Worm (Caenorhabditis elegans): ENCODE measurements around the gene ndx-6.

Gene ndx-6

ce11 chrII:5389831-5390323 is at the start of gene ndx-6:
Gene ndx-6, minus strand, starts transcription at chrII:5389881.
- TF ChIP-seq hmbx-1 (tag; optimal IDR thresholded peaks at IDR 0.05) = peak; percentile 7
- no peak for TF ChIP-seq B0310.2 (tag; optimal IDR thresholded peaks at IDR 0.05)
- no peak for TF ChIP-seq hmg-4 (GFP tag; optimal IDR thresholded peaks at IDR 0.05)
- no peak for TF ChIP-seq flt-1 (GFP tag; IDR thresholded peaks at IDR 0.05)
- TF ChIP-seq ceh-36 (tag; optimal IDR thresholded peaks at IDR 0.05) = peak; percentile 30
- TF ChIP-seq scrt-1 (GFP tag; IDR thresholded peaks at IDR 0.05) = no peak
- TF ChIP-seq F13C5.2 (tag; optimal IDR thresholded peaks at IDR 0.05) = peak; percentile 56
- TF ChIP-seq sea-1 (GFP tag; conservative IDR thresholded peaks at IDR 0.05) = no peak
- TF ChIP-seq aly-1 (tag; optimal IDR thresholded peaks at IDR 0.05) = no peak
- TF ChIP-seq ets-7 (tag; optimal IDR thresholded peaks at IDR 0.05) = peak; percentile 20
- no peak for TF ChIP-seq hnd-1 (tag; optimal IDR thresholded peaks at IDR 0.05)
- TF ChIP-seq tbx-37 (GFP tag; conservative IDR thresholded peaks at IDR 0.05) = peak; percentile 45; the same call in 1 of the 2 replicates
- TF ChIP-seq pes-1 (GFP tag; IDR thresholded peaks at IDR 0.05) = peak; percentile 66
- TF ChIP-seq ama-1 (optimal IDR thresholded peaks at IDR 0.05) = no peak
- TF ChIP-seq tbx-11 (GFP tag; IDR thresholded peaks at IDR 0.05) = no peak
- no peak for TF ChIP-seq ceh-13 (GFP tag; optimal IDR thresholded peaks at IDR 0.05)

- TF ChIP-seq scrt-1 (GFP tag; IDR thresholded peaks at IDR 0.05) = no peak
- no peak for TF ChIP-seq tra-4 (tag; optimal IDR thresholded peaks at IDR 0.05)
- TF ChIP-seq ama-1 (optimal IDR thresholded peaks at IDR 0.05) = no peak
- TF ChIP-seq flt-1 (GFP tag; IDR thresholded peaks at IDR 0.05) = no peak
- no peak for TF ChIP-seq hmg-4 (GFP tag; optimal IDR thresholded peaks at IDR 0.05)
- no peak for TF ChIP-seq tbx-37 (GFP tag; conservative IDR thresholded peaks at IDR 0.05)
- no peak for TF ChIP-seq hmbx-1 (tag; optimal IDR thresholded peaks at IDR 0.05)
- no peak for TF ChIP-seq F13C5.2 (tag; optimal IDR thresholded peaks at IDR 0.05)
- TF ChIP-seq hnd-1 (tag; optimal IDR thresholded peaks at IDR 0.05) = no peak
- no peak for TF ChIP-seq B0310.2 (tag; optimal IDR thresholded peaks at IDR 0.05)
- TF ChIP-seq sea-1 (GFP tag; conservative IDR thresholded peaks at IDR 0.05) = no peak
- TF ChIP-seq aly-1 (tag; optimal IDR thresholded peaks at IDR 0.05) = no peak
- TF ChIP-seq ets-7 (tag; optimal IDR thresholded peaks at IDR 0.05) = no peak
- TF ChIP-seq pes-1 (GFP tag; IDR thresholded peaks at IDR 0.05) = no peak
- no peak for TF ChIP-seq ceh-36 (tag; optimal IDR thresholded peaks at IDR 0.05)
- no peak for TF ChIP-seq tbx-11 (GFP tag; IDR thresholded peaks at IDR 0.05)
- no peak for TF ChIP-seq ceh-13 (GFP tag; optimal IDR thresholded peaks at IDR 0.05)
Measured at ce11 chrII:5437586-5437985, 47.9 kb upstream of the ndx-6 start, which contains the start of gene F07F6.1. Gene F07F6.1, plus strand, starts transcription at chrII:5437886.

ce11 chrII:5436833-5437232 is 47.2 kb upstream of the ndx-6 start, which contains the start of gene dct-5:
Gene dct-5, minus strand, starts transcription at chrII:5436933.
- no peak for TF ChIP-seq flt-1 (GFP tag; IDR thresholded peaks at IDR 0.05)
- TF ChIP-seq scrt-1 (GFP tag; IDR thresholded peaks at IDR 0.05) = no peak
- TF ChIP-seq F13C5.2 (tag; optimal IDR thresholded peaks at IDR 0.05) = no peak
- TF ChIP-seq tra-4 (tag; optimal IDR thresholded peaks at IDR 0.05) = no peak

- TF ChIP-seq tbx-37 (GFP tag; conservative IDR thresholded peaks at IDR 0.05) = no peak
- TF ChIP-seq B0310.2 (tag; optimal IDR thresholded peaks at IDR 0.05) = no peak
- TF ChIP-seq ceh-13 (GFP tag; optimal IDR thresholded peaks at IDR 0.05) = no peak
- no peak for TF ChIP-seq flt-1 (GFP tag; IDR thresholded peaks at IDR 0.05)
- no peak for TF ChIP-seq ceh-36 (tag; optimal IDR thresholded peaks at IDR 0.05)
- TF ChIP-seq sea-1 (GFP tag; conservative IDR thresholded peaks at IDR 0.05) = no peak
- no peak for TF ChIP-seq pes-1 (GFP tag; IDR thresholded peaks at IDR 0.05)
- no peak for TF ChIP-seq tra-4 (tag; optimal IDR thresholded peaks at IDR 0.05)
- no peak for TF ChIP-seq hnd-1 (tag; optimal IDR thresholded peaks at IDR 0.05)
- TF ChIP-seq aly-1 (tag; optimal IDR thresholded peaks at IDR 0.05) = no peak
- no peak for TF ChIP-seq tbx-11 (GFP tag; IDR thresholded peaks at IDR 0.05)
- TF ChIP-seq F13C5.2 (tag; optimal IDR thresholded peaks at IDR 0.05) = no peak
- no peak for TF ChIP-seq hmbx-1 (tag; optimal IDR thresholded peaks at IDR 0.05)
- no peak for TF ChIP-seq ets-7 (tag; optimal IDR thresholded peaks at IDR 0.05)
- no peak for TF ChIP-seq scrt-1 (GFP tag; IDR thresholded peaks at IDR 0.05)
- TF ChIP-seq ama-1 (optimal IDR thresholded peaks at IDR 0.05) = no peak
- no peak for TF ChIP-seq hmg-4 (GFP tag; optimal IDR thresholded peaks at IDR 0.05)
Measured at ce11 chrII:5433069-5433468, 43.4 kb upstream of the ndx-6 start, which contains the start of gene srx-114. Gene srx-114, minus strand, starts transcription at chrII:5433169.

ce11 chrII:5429522-5430257 is 40.0 kb upstream of the ndx-6 start, which contains the start of the genes F07F6.4 and F07F6.2:
Gene F07F6.4, minus strand, starts transcription at chrII:5429572.
Gene F07F6.2, plus strand, starts transcription at chrII:5430207.
- TF ChIP-seq ama-1 (optimal IDR thresholded peaks at IDR 0.05) = no peak
- TF ChIP-seq F13C5.2 (tag; optimal IDR thresholded peaks at IDR 0.05) = peak; percentile 9
- TF ChIP-seq aly-1 (tag; optimal IDR thresholded peaks at IDR 0.05) = no peak

ce11 chrII:5426470-5426869 is 36.8 kb upstream of the ndx-6 start:
- TF ChIP-seq scrt-1 (GFP tag; IDR thresholded peaks at IDR 0.05) (no peak), hmbx-1 (tag; optimal IDR thresholded peaks at IDR 0.05) (no peak), aly-1 (tag; optimal IDR thresholded peaks at IDR 0.05) (no peak), pes-1 (GFP tag; IDR thresholded peaks at IDR 0.05) (no peak), ceh-36 (tag; optimal IDR thresholded peaks at IDR 0.05) (no peak), ets-7 (tag; optimal IDR thresholded peaks at IDR 0.05) (no peak), hmg-4 (GFP tag; optimal IDR thresholded peaks at IDR 0.05) (no peak), flt-1 (GFP tag; IDR thresholded peaks at IDR 0.05) (no peak), F13C5.2 (tag; optimal IDR thresholded peaks at IDR 0.05) (no peak)

- TF ChIP-seq hmg-4 (GFP tag; optimal IDR thresholded peaks at IDR 0.05) (peak; percentile 36), sea-1 (GFP tag; conservative IDR thresholded peaks at IDR 0.05) (no peak), ama-1 (optimal IDR thresholded peaks at IDR 0.05) (no peak), ets-7 (tag; optimal IDR thresholded peaks at IDR 0.05) (no peak), F13C5.2 (tag; optimal IDR thresholded peaks at IDR 0.05) (no peak), hnd-1 (tag; optimal IDR thresholded peaks at IDR 0.05) (no peak)
Measured at ce11 chrII:5426054-5426453, 36.4 kb upstream of the ndx-6 start.
